Fruit fly (Drosophila melanogaster) whole organism, adult: Measurements from ENCODE around the gene edin.

ENCODE experiments used
- CG14711 ChIP-seq: fragments of 200-800 bp; sonication (Bioruptor generic); optimal IDR thresholded peaks from 2 replicates; lab custom pipeline; 2018; ENCODE audit warnings: missing biosample characterization, mild to moderate bottlenecking, missing genetic modification characterization, moderate library complexity
- CG33017 ChIP-seq: fragments of 200-800 bp; sonication (Bioruptor generic); optimal IDR thresholded peaks from 2 replicates; lab custom pipeline; 2018; ENCODE audit warnings: missing biosample characterization, mild to moderate bottlenecking, missing genetic modification characterization, moderate library complexity
- Crg-1 ChIP-seq: fragments of 200-800 bp; sonication (Bioruptor generic); optimal IDR thresholded peaks from 2 replicates; lab custom pipeline; 2016; ENCODE audit warnings: missing biosample characterization, missing genetic modification characterization

DNA sequence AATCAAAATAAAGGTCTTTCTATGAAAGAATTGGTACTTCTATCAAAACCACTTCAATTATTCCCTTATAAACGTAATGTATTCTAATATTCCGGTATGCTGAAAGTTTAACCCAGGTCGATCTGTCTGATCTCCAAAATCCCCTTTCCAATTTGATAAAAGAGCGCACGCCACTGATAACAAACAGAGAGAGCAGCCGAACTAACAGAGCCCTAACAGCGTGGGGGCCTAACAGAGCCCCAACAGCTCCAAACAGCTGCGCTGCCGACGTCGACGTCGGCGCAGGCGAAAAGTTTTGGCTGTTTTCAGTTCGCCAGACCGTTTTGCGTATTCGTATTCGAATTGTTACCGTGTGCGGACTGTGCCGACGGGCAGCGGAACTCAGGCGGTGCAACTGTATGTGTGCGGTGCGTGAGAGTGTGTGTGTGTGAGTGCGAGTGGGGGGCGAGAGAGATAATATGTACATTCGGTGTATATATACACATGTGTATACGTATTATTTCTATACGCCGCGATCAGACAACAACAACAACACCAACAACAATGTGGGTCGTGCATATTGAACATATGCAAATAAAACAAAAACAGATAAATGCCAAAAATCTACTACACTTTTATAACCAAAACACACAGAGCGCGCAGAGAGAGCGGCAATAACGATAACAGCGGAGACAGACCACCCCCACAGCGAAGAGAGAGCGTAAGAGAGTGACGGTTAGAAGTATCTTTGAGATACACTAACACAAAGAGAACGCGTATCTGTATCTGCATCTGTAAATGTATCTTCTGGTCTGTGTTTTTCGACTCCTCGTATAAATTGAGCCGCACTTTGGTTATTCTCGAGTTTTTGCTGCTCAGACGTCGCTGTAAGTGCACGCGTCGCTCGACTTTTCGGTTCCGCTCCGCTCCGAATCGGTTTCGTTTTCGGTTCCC, 7.6 kb upstream of the edin start, which contains the start of gene Oatp74D:
- no peak for TF ChIP-seq Crg-1 (GFP tag; lab: Kevin White, UChicago)
- TF ChIP-seq CG33017 (tag; lab: Kevin White, UChicago): peak; percentile 38
- TF ChIP-seq CG14711 (tag; lab: Kevin White, UChicago): peak; percentile 40
